Worm (Caenorhabditis elegans): ENCODE data around the gene F52E1.3.

DNA sequence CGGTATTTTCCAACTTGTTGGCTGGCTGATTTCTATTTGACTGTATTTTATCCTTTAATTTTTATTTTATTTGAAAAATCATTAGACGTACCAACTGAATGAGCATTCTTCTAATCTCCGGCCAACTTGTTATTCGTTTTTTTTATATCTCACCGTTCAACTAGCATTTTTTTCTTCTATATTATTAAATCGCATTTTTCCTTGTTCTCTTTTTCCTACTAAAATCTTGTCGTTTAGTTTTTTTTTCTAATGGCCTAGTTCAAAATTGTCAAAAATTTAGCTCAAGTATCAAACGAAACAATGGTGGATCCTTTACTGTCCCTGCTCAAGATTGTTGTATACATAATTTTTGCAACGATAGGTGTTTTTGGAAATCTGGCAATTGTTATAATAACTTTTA lies 43.2 kb upstream of the F52E1.3 start, which contains the start of gene srsx-22:
- no peak for TF ChIP-seq tra-4 (tag; optimal IDR thresholded peaks at IDR 0.05)
- no peak for TF ChIP-seq scrt-1 (GFP tag; IDR thresholded peaks at IDR 0.05)
- TF ChIP-seq ama-1 (optimal IDR thresholded peaks at IDR 0.05): no peak

Data from whole organism, early embryonic.